Fruit fly (Drosophila melanogaster) whole organism, prepupa: ENCODE data around the gene Cyp28d1.

ENCODE experiments used
- Blimp-1 ChIP-seq: fragments of 200-800 bp; sonication (Bioruptor generic); optimal IDR thresholded peaks from 3 replicates; lab custom pipeline; 2017; ENCODE audit warnings: missing biosample characterization, missing genetic modification characterization, mild to moderate bottlenecking, moderate library complexity, missing genetic modification reagents
- CG10631 ChIP-seq: fragments of 200-800 bp; sonication (Bioruptor generic); optimal IDR thresholded peaks from 2 replicates; lab custom pipeline; 2016; ENCODE audit warnings: missing biosample characterization, missing genetic modification characterization
- CG10669 ChIP-seq: fragments of 200-800 bp; sonication (Bioruptor generic); optimal IDR thresholded peaks from 3 replicates; lab custom pipeline; 2018; ENCODE audit warnings: missing biosample characterization, mild to moderate bottlenecking, missing genetic modification characterization, moderate library complexity
- CG11294 ChIP-seq: fragments of 200-800 bp; sonication (Bioruptor generic); IDR thresholded peaks from 2 replicates; pipeline ENCODE4 v1.3.6; 2022; ENCODE audit warnings: missing biosample characterization, missing genetic modification characterization
- CG15336 ChIP-seq: fragments of 200-800 bp; sonication (Bioruptor generic); IDR thresholded peaks from 2 replicates; pipeline ENCODE4 v1.3.6; 2022; ENCODE audit warnings: missing biosample characterization, missing genetic modification characterization
- CG1621 ChIP-seq: fragments of 200-800 bp; sonication (Bioruptor generic); optimal IDR thresholded peaks from 3 replicates; lab custom pipeline; 2018; ENCODE audit warnings: missing biosample characterization, mild to moderate bottlenecking, missing genetic modification characterization
- CG16779 ChIP-seq: fragments of 200-800 bp; sonication (Bioruptor generic); optimal IDR thresholded peaks from 3 replicates; lab custom pipeline; 2017; ENCODE audit warnings: missing biosample characterization, mild to moderate bottlenecking, missing genetic modification characterization
- CG3032 ChIP-seq: fragments of 200-800 bp; optimal IDR thresholded peaks from 2 replicates; lab custom pipeline; 2019; ENCODE audit warnings: missing biosample characterization, mild to moderate bottlenecking, missing genetic modification characterization, moderate library complexity
- CG32006 ChIP-seq: fragments of 200-800 bp; sonication (Bioruptor generic); optimal IDR thresholded peaks from 3 replicates; lab custom pipeline; 2017; ENCODE audit warnings: missing biosample characterization, mild to moderate bottlenecking, missing genetic modification characterization
- CG34406 ChIP-seq: fragments of 200-800 bp; sonication (Bioruptor generic); optimal IDR thresholded peaks from 3 replicates; lab custom pipeline; 2016; ENCODE audit warnings: missing biosample characterization, missing genetic modification characterization
- CG3919 ChIP-seq: fragments of 200-800 bp; sonication (Bioruptor generic); optimal IDR thresholded peaks from 3 replicates; lab custom pipeline; 2016; ENCODE audit warnings: missing biosample characterization, missing genetic modification characterization
- CG4318 ChIP-seq: fragments of 200-800 bp; sonication (Bioruptor generic); optimal IDR thresholded peaks from 3 replicates; lab custom pipeline; 2017; ENCODE audit warnings: missing biosample characterization, mild to moderate bottlenecking, missing genetic modification characterization
- CG6163 ChIP-seq: fragments of 200-800 bp; sonication (Bioruptor generic); IDR thresholded peaks from 3 replicates; pipeline ENCODE4 v1.3.6; 2022; ENCODE audit warnings: missing biosample characterization, missing genetic modification characterization
- CG6276 ChIP-seq: fragments of 200-800 bp; sonication (Bioruptor generic); optimal IDR thresholded peaks from 2 replicates; lab custom pipeline; 2017; ENCODE audit warnings: missing biosample characterization, mild to moderate bottlenecking, missing genetic modification characterization
- CG6792 ChIP-seq: fragments of 200-800 bp; sonication (Bioruptor generic); optimal IDR thresholded peaks from 3 replicates; lab custom pipeline; 2016; ENCODE audit warnings: missing biosample characterization, missing genetic modification characterization
- CG6808 ChIP-seq: fragments of 200-800 bp; sonication (Bioruptor generic); optimal IDR thresholded peaks from 3 replicates; lab custom pipeline; 2017; ENCODE audit warnings: missing biosample characterization, missing genetic modification characterization, mild to moderate bottlenecking, moderate library complexity, missing genetic modification reagents
- CG6854 ChIP-seq: fragments of 200-800 bp; sonication (Bioruptor generic); optimal IDR thresholded peaks from 2 replicates; lab custom pipeline; 2017; ENCODE audit warnings: missing biosample characterization, mild to moderate bottlenecking, missing genetic modification characterization
- CG8119 ChIP-seq: fragments of 200-800 bp; sonication (Bioruptor generic); IDR thresholded peaks from 3 replicates; pipeline ENCODE4 v1.3.6; 2022; ENCODE audit warnings: missing biosample characterization, missing genetic modification characterization
- CG8632 ChIP-seq: fragments of 200-800 bp; sonication (Bioruptor generic); optimal IDR thresholded peaks from 3 replicates; lab custom pipeline; 2016; ENCODE audit warnings: missing biosample characterization, missing genetic modification characterization
- CG9139 ChIP-seq: fragments of 200-800 bp; sonication (Bioruptor generic); optimal IDR thresholded peaks from 3 replicates; lab custom pipeline; 2017; ENCODE audit warnings: missing biosample characterization, mild to moderate bottlenecking, missing genetic modification characterization
- Eip75B ChIP-seq: fragments of 200-800 bp; sonication (Bioruptor generic); optimal IDR thresholded peaks from 3 replicates; lab custom pipeline; 2016; ENCODE audit warnings: missing biosample characterization, missing genetic modification characterization
- Eip78C ChIP-seq: fragments of 200-800 bp; sonication (Bioruptor generic); peaks from one replicate; lab custom pipeline; 2016; ENCODE audit warnings: missing biosample characterization, missing genetic modification characterization
- Eip93F ChIP-seq: fragments of 200-800 bp; sonication (Bioruptor generic); optimal IDR thresholded peaks from 2 replicates; lab custom pipeline; 2016; ENCODE audit warnings: missing biosample characterization, mild to moderate bottlenecking, missing genetic modification characterization
- Ets21C ChIP-seq: fragments of 200-800 bp; sonication (Bioruptor generic); optimal IDR thresholded peaks from 3 replicates; lab custom pipeline; 2016; ENCODE audit warnings: missing biosample characterization, missing genetic modification characterization
- Ets96B ChIP-seq: fragments of 200-800 bp; optimal IDR thresholded peaks from 2 replicates; lab custom pipeline; 2019; ENCODE audit warnings: missing biosample characterization, mild to moderate bottlenecking, missing genetic modification characterization, moderate library complexity
- Gug ChIP-seq: fragments of 200-800 bp; sonication (Bioruptor generic); IDR thresholded peaks from 2 replicates; pipeline ENCODE4 v1.3.6; 2022; ENCODE audit warnings: missing biosample characterization, missing genetic modification characterization
- Hr38 ChIP-seq: sonication (Bioruptor generic); optimal IDR thresholded peaks from 2 replicates; lab custom pipeline; 2016; ENCODE audit warnings: missing biosample characterization, missing genetic modification characterization
- Hr39 ChIP-seq: fragments of 200-800 bp; sonication (Bioruptor generic); optimal IDR thresholded peaks from 2 replicates; lab custom pipeline; 2016; ENCODE audit warnings: missing biosample characterization, missing genetic modification characterization
- Hr4 ChIP-seq: fragments of 200-800 bp; sonication (Bioruptor generic); optimal IDR thresholded peaks from 3 replicates; lab custom pipeline; 2016; ENCODE audit warnings: missing biosample characterization, missing genetic modification characterization
- Lpt ChIP-seq: fragments of 200-800 bp; sonication (Bioruptor generic); optimal IDR thresholded peaks from 3 replicates; lab custom pipeline; 2016; ENCODE audit warnings: missing biosample characterization, missing genetic modification characterization
- Smox ChIP-seq: fragments of 200-800 bp; sonication (Bioruptor generic); optimal IDR thresholded peaks from 3 replicates; lab custom pipeline; 2016; ENCODE audit warnings: missing biosample characterization, missing genetic modification characterization
- Sox102F ChIP-seq: fragments of 200-800 bp; sonication (Bioruptor generic); optimal IDR thresholded peaks from 2 replicates; lab custom pipeline; 2016; ENCODE audit warnings: missing biosample characterization, mild to moderate bottlenecking, missing genetic modification characterization
- cyc ChIP-seq: fragments of 200-800 bp; sonication (Bioruptor generic); optimal IDR thresholded peaks from 3 replicates; lab custom pipeline; 2016; ENCODE audit warnings: missing biosample characterization, missing genetic modification characterization
- dsx ChIP-seq: fragments of 200-800 bp; optimal IDR thresholded peaks from 3 replicates; lab custom pipeline; 2019; ENCODE audit warnings: missing biosample characterization, mild to moderate bottlenecking, missing genetic modification characterization, moderate library complexity; ENCODE audit not compliant: poor library complexity, severe bottlenecking
- esn ChIP-seq: fragments of 200-800 bp; sonication (Bioruptor generic); optimal IDR thresholded peaks from 2 replicates; lab custom pipeline; 2016; ENCODE audit warnings: missing biosample characterization, mild to moderate bottlenecking, missing genetic modification characterization, moderate library complexity
- fd85E ChIP-seq: fragments of 200-800 bp; sonication (Bioruptor generic); optimal IDR thresholded peaks from 3 replicates; lab custom pipeline; 2016; ENCODE audit warnings: missing biosample characterization, missing genetic modification characterization
- lz ChIP-seq: fragments of 200-800 bp; sonication (Bioruptor generic); optimal IDR thresholded peaks from 3 replicates; lab custom pipeline; 2016; ENCODE audit warnings: missing biosample characterization, missing genetic modification characterization
- net ChIP-seq: fragments of 200-800 bp; sonication (Bioruptor generic); optimal IDR thresholded peaks from 3 replicates; lab custom pipeline; 2016; ENCODE audit warnings: missing biosample characterization, missing genetic modification characterization
- salr ChIP-seq, 2 experiments: fragments of 200-800 bp; sonication (Bioruptor generic); optimal IDR thresholded peaks; 3 replicates each; lab custom pipeline; 2016 to 2018; ENCODE audit warnings: missing biosample characterization in 2 of 2, missing genetic modification characterization in 2 of 2, mild to moderate bottlenecking in 1 of 2
- spab ChIP-seq: fragments of 200-800 bp; sonication (Bioruptor generic); optimal IDR thresholded peaks from 2 replicates; lab custom pipeline; 2017; ENCODE audit warnings: missing biosample characterization, mild to moderate bottlenecking, missing genetic modification characterization, missing genetic modification reagents
- ss ChIP-seq, 2 experiments: fragments of 200-800 bp; sonication (Bioruptor generic); optimal IDR thresholded peaks; 2 replicates in 1 of 2; 3 replicates in 1 of 2; lab custom pipeline; 2017 to 2018; ENCODE audit warnings: mild to moderate bottlenecking in 2 of 2, missing biosample characterization in 2 of 2, missing genetic modification characterization in 2 of 2, moderate library complexity in 1 of 2
- svp ChIP-seq: fragments of 200-800 bp; sonication (Bioruptor generic); peaks from one replicate; lab custom pipeline; 2016; ENCODE audit warnings: missing biosample characterization, missing genetic modification characterization
- vri ChIP-seq: fragments of 200-800 bp; sonication (Bioruptor generic); optimal IDR thresholded peaks from 3 replicates; lab custom pipeline; 2016; ENCODE audit warnings: missing biosample characterization, mild to moderate bottlenecking, missing genetic modification characterization

Cyp28d1 gene

DNA sequence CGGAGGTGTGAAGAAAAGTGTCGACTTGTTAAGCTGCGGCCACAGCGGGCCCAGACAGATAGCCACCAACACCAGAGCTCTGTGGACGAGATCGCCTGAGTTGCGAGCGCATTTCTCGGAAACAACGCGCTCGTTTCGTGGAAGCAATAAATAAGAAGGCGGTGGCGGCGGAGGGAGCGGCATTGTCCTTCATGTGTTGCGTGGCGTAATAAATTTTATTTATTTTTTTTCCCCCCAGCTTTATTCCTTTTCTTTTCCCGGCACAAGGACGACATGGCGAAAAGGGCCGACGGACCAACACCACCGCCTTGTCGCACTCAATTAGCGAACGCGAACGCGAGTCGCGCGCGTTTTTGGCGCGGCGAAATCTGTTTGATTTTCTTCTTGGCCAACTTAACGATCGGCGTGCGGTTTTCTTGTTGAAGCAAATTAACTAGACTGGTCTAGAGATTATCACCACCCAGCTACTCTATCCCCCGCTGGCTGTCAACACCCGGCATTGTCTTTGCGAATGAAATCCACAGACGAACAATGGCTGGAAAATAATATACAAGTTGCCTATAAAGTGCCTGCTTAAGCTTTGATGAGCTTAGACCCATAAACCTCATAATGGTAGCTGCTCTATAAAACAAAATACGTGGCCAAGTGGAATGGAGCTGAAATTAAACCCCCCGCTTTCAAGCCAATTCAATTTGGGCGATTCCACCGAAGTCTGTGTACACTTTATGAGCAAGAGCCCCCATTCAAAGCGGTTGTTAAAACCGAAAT lies 49.0 kb downstream of the Cyp28d1 start (continued):
- no peak for TF ChIP-seq Eip78C (GFP tag; lab: Kevin White, UChicago)
- TF ChIP-seq fd85E: no peak
- no peak for TF ChIP-seq CG10631 (GFP tag; lab: Kevin White, UChicago)
- TF ChIP-seq Ets21C (GFP tag; lab: Kevin White, UChicago): no peak
- 0 out of 3 replicates have a peak, but pooled peaks have one; percentile 29 for TF ChIP-seq CG6163
- TF ChIP-seq esn (GFP tag; lab: Kevin White, UChicago): no peak
- no peak for TF ChIP-seq CG34406 (GFP tag; lab: Kevin White, UChicago)
- no peak for TF ChIP-seq CG32006
- TF ChIP-seq Smox (GFP tag; lab: Kevin White, UChicago): no peak
- TF ChIP-seq CG6808 (GFP tag; lab: Kevin White, UChicago): peak; percentile 23

DNA sequence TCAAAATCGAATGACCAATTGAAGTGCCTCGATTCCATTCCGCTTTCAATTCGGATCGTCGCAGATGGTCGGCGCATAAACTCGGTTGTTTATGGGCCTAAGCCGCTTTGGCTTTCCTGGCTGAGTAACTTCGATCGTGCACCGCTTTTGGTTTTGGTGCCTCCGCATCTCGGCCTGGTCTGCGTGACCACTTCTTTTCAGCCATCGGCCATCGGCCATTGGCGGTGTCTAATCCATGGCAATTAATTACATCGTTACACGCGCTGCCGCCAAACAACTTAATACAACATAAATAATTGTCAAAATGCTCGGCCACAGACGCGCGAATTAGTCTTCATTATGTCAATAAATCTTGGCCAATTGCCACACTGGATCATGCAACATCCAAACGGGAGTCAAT lies 50.0 kb downstream of the Cyp28d1 start:
- TF ChIP-seq Eip78C (GFP tag; lab: Kevin White, UChicago) (peak; percentile 29), CG11294 (GFP tag; lab: Robert Waterston, UW) (no peak)

DNA sequence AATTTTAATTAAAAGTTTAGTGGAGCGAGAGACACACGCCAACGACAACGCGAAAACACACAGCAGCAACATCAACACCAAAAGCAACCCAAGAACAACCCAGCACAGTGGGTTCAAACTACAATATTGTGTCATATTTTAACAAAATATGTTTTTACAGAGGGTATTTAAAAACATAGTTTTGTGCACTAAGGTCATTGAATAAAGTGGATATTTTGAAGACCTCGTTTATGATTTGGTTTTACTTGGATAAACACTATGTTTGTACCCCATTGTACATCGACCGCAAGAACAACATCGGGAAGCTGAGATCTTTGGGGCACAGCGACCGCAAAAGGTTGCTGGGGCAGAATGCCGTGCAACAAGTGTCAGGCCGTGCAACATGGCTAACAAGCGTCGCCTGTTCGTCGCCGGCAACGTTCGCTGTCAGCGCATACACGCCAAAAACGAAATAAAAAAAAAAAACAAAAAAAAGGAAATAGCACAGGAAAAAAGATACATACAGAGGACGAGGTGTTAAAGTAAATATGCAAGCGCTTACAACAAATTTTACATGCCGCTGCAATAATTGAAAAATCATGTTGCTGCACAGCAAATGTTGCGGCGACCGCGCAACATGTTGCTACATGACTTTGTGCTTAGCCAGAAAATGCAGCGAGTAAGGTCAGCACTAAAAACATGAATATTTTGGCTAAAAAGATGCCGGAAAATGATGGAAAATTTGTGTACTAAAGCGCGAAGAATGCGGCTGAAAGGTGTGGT lies 51.1 kb downstream of the Cyp28d1 start:
- peak; percentile 74 for TF ChIP-seq Lpt (GFP tag; lab: Kevin White, UChicago)
- TF ChIP-seq Hr4: peak; percentile 51
- peak; percentile 80 for TF ChIP-seq Eip93F (GFP tag; lab: Kevin White, UChicago)
- peak; percentile 95 for TF ChIP-seq svp (GFP tag; lab: Kevin White, UChicago)
- peak; percentile 86 for TF ChIP-seq CG3032
- peak; percentile 92 for TF ChIP-seq Eip75B
- peak; percentile 92 to 93 for TF ChIP-seq ss (GFP tag; optimal IDR thresholded peaks at IDR 0.05; lab: Kevin White, UChicago)
- peak; percentile 90 for TF ChIP-seq dsx (GFP tag; lab: Kevin White, UChicago)
- TF ChIP-seq CG6854: peak; percentile 80
- TF ChIP-seq Sox102F (GFP tag; lab: Kevin White, UChicago): peak; percentile 93
- TF ChIP-seq CG34406 (GFP tag; lab: Kevin White, UChicago): peak; percentile 82
- peak; percentile 78 for TF ChIP-seq CG10631 (GFP tag; lab: Kevin White, UChicago)
- TF ChIP-seq CG6808 (GFP tag; lab: Kevin White, UChicago): peak; percentile 89
- TF ChIP-seq Hr39 (GFP tag; lab: Kevin White, UChicago): peak; percentile 90
- peak; percentile 59 for TF ChIP-seq CG11294 (GFP tag; lab: Robert Waterston, UW)
- peak; percentile 82 for TF ChIP-seq CG6792 (GFP tag; lab: Kevin White, UChicago)
- TF ChIP-seq Hr38 (GFP tag; lab: Kevin White, UChicago): no peak
- peak; percentile 73 to 87 for TF ChIP-seq salr (GFP tag; optimal IDR thresholded peaks at IDR 0.05; lab: Kevin White, UChicago)
- TF ChIP-seq net (GFP tag; lab: Kevin White, UChicago): peak; percentile 89
- peak; percentile 90 for TF ChIP-seq Smox (GFP tag; lab: Kevin White, UChicago)
- TF ChIP-seq fd85E: no peak
- peak; percentile 75 for TF ChIP-seq CG6276 (GFP tag; lab: Kevin White, UChicago)
- peak; percentile 87 for TF ChIP-seq CG8119 (GFP tag; lab: Robert Waterston, UW)
- TF ChIP-seq CG9139: peak; percentile 86
- peak; percentile 35 for TF ChIP-seq CG4318
- TF ChIP-seq lz (GFP tag; lab: Kevin White, UChicago): peak; percentile 90
- peak; percentile 90 for TF ChIP-seq Ets96B
- peak; percentile 80 for TF ChIP-seq CG8632
- peak; percentile 89 for TF ChIP-seq CG3919 (GFP tag; lab: Kevin White, UChicago)
- peak; percentile 89 for TF ChIP-seq CG1621 (tag; lab: Kevin White, UChicago)
- peak; percentile 75 for TF ChIP-seq CG32006
- peak; percentile 89 for TF ChIP-seq spab
- peak; percentile 99 for TF ChIP-seq vri (GFP tag; lab: Kevin White, UChicago)
- TF ChIP-seq CG10669 (GFP tag; lab: Kevin White, UChicago): peak; percentile 84
- TF ChIP-seq Blimp-1 (GFP tag; lab: Kevin White, UChicago): peak; percentile 67
- peak; percentile 81 for TF ChIP-seq CG15336 (GFP tag; lab: Robert Waterston, UW)
- TF ChIP-seq Eip78C (GFP tag; lab: Kevin White, UChicago): peak; percentile 97
- peak; percentile 89 for TF ChIP-seq cyc (GFP tag; lab: Kevin White, UChicago)
- peak; percentile 73 for TF ChIP-seq CG16779 (tag; lab: Kevin White, UChicago)
- peak; percentile 66; the same call in 1 of the 2 replicates for TF ChIP-seq Gug (GFP tag; lab: Robert Waterston, UW)
- TF ChIP-seq esn (GFP tag; lab: Kevin White, UChicago): peak; percentile 92
